Worm (Caenorhabditis elegans) whole organism, L4 larva: ENCODE measurements around the gene gur-5.

Source experiments
- F10B5.3 ChIP-seq: sonication (generic microtip); optimal IDR thresholded peaks from 2 replicates; lab custom pipeline; 2016; ENCODE audit warnings: mild to moderate bottlenecking, missing genetic modification characterization, missing compliant biosample characterization
- T20F7.1 ChIP-seq: fragments of 200-800 bp; sonication (Bioruptor generic); optimal IDR thresholded peaks from 2 replicates; lab custom pipeline; 2018; ENCODE audit warnings: mild to moderate bottlenecking, missing genetic modification characterization, missing compliant biosample characterization
- T26A8.4 ChIP-seq: fragments of 200-800 bp; sonication (Bioruptor generic); IDR thresholded peaks from 2 replicates; pipeline ENCODE4 v1.3.6; 2022; ENCODE audit warnings: missing genetic modification characterization, missing compliant biosample characterization
- Y105C5A.15 ChIP-seq: fragments of 200-800 bp; sonication (Bioruptor generic); IDR thresholded peaks from 2 replicates; pipeline ENCODE4 v1.3.6; 2022; ENCODE audit warnings: missing genetic modification characterization, missing compliant biosample characterization
- aha-1 ChIP-seq: fragments of 150-350 bp; peaks from one replicate; lab custom pipeline; 2014; ENCODE audit warnings: missing biosample characterization, missing genetic modification characterization
- aly-2 ChIP-seq: sonication (generic microtip); optimal IDR thresholded peaks from 2 replicates; lab custom pipeline; 2018; ENCODE audit warnings: missing biosample characterization, missing genetic modification characterization
- attf-4 ChIP-seq: sonication (generic microtip); optimal IDR thresholded peaks from 3 replicates; lab custom pipeline; 2017; ENCODE audit warnings: missing biosample characterization, missing genetic modification characterization
- ceh-28 ChIP-seq: fragments of 150-350 bp; optimal IDR thresholded peaks from 2 replicates; lab custom pipeline; 2014; ENCODE audit warnings: missing biosample characterization, missing genetic modification reagents, missing genetic modification characterization
- cey-2 ChIP-seq: sonication (generic microtip); optimal IDR thresholded peaks from 3 replicates; lab custom pipeline; 2017; ENCODE audit warnings: missing genetic modification characterization, mild to moderate bottlenecking, missing compliant biosample characterization, antibody characterized with exemption, borderline replicate concordance; ENCODE audit not compliant: insufficient read depth
- ctbp-1 ChIP-seq: fragments of 200-800 bp; sonication (Bioruptor generic); IDR thresholded peaks from 2 replicates; pipeline ENCODE4 v1.3.6; 2022; ENCODE audit warnings: missing genetic modification reagents, missing genetic modification characterization, missing compliant biosample characterization
- daf-12 ChIP-seq: fragments of 150-350 bp; optimal IDR thresholded peaks from 2 replicates; lab custom pipeline; 2014; ENCODE audit warnings: missing biosample characterization, missing genetic modification reagents, missing genetic modification characterization
- daf-16 ChIP-seq, 3 experiments: sonication (generic microtip); optimal IDR thresholded peaks; 2 replicates each; lab custom pipeline; 2016 to 2017; ENCODE audit warnings: missing genetic modification characterization in 3 of 3, missing genetic modification reagents in 3 of 3, mild to moderate bottlenecking in 2 of 3, missing compliant biosample characterization in 2 of 3, missing biosample characterization in 1 of 3, moderate library complexity in 1 of 3
- daf-8 ChIP-seq: fragments of 200-800 bp; sonication (Bioruptor generic); IDR thresholded peaks from 2 replicates; pipeline ENCODE4 v1.3.6; 2022; ENCODE audit warnings: missing genetic modification characterization, missing compliant biosample characterization
- dmd-6 ChIP-seq: fragments of 200-800 bp; sonication (Bioruptor generic); IDR thresholded peaks from 2 replicates; pipeline ENCODE4 v1.3.6; 2022; ENCODE audit warnings: missing genetic modification reagents, missing genetic modification characterization, missing compliant biosample characterization
- dmd-9 ChIP-seq: fragments of 200-800 bp; sonication (Bioruptor generic); IDR thresholded peaks from 2 replicates; pipeline ENCODE4 v1.3.6; 2022; ENCODE audit warnings: missing genetic modification reagents, missing genetic modification characterization, missing compliant biosample characterization
- dpl-1 ChIP-seq: fragments of 150-350 bp; optimal IDR thresholded peaks from 2 replicates; lab custom pipeline; 2014; ENCODE audit warnings: missing biosample characterization, missing genetic modification reagents, missing genetic modification characterization
- duxl-1 ChIP-seq: sonication (generic microtip); optimal IDR thresholded peaks from 2 replicates; lab custom pipeline; 2016; ENCODE audit warnings: mild to moderate bottlenecking, missing genetic modification characterization, moderate library complexity, missing compliant biosample characterization; ENCODE audit not compliant: poor library complexity
- egl-27 ChIP-seq: sonication (generic microtip); optimal IDR thresholded peaks from 3 replicates; lab custom pipeline; 2017; ENCODE audit warnings: missing biosample characterization, missing genetic modification reagents, missing genetic modification characterization
- egl-43 ChIP-seq: fragments of 200-800 bp; sonication (Bioruptor generic); IDR thresholded peaks from 2 replicates; pipeline ENCODE4 v1.3.6; 2022; ENCODE audit warnings: missing genetic modification reagents, missing genetic modification characterization, missing compliant biosample characterization
- hif-1 ChIP-seq, 2 experiments: sonication (generic microtip); optimal IDR thresholded peaks; 2 replicates each; lab custom pipeline; 2016 to 2017; ENCODE audit warnings: missing compliant biosample characterization in 2 of 2, missing genetic modification characterization in 2 of 2, missing genetic modification reagents in 2 of 2, missing genotype in 2 of 2, mild to moderate bottlenecking in 1 of 2
- hlh-30 ChIP-seq: sonication (generic microtip); optimal IDR thresholded peaks from 2 replicates; lab custom pipeline; 2017; ENCODE audit warnings: antibody characterized with exemption, mild to moderate bottlenecking, missing genetic modification characterization, missing compliant biosample characterization; ENCODE audit not compliant: insufficient read depth
- hmg-1.1 ChIP-seq: fragments of 200-800 bp; sonication (Bioruptor generic); IDR thresholded peaks from 2 replicates; pipeline ENCODE4 v1.3.6; 2022; ENCODE audit warnings: missing genetic modification reagents, missing genetic modification characterization, missing compliant biosample characterization
- lin-13 ChIP-seq: fragments of 150-350 bp; optimal IDR thresholded peaks from 2 replicates; lab custom pipeline; 2014; ENCODE audit warnings: missing biosample characterization, missing genetic modification reagents, missing genetic modification characterization
- lin-15B ChIP-seq: fragments of 150-350 bp; sonication (generic microtip); optimal IDR thresholded peaks from 3 replicates; lab custom pipeline; 2014; ENCODE audit warnings: missing biosample characterization, missing genetic modification characterization
- lin-29 ChIP-seq: fragments of 200-800 bp; sonication (Bioruptor generic); IDR thresholded peaks from 2 replicates; pipeline ENCODE4 v1.3.6; 2022; ENCODE audit warnings: missing genetic modification reagents, missing genetic modification characterization, missing compliant biosample characterization
- lsy-2 ChIP-seq, 2 experiments: fragments of 150-350 bp in 1 of 2; sonication (generic microtip) in 1 of 2; optimal IDR thresholded peaks; 2 replicates each; lab custom pipeline; 2014 to 2017; ENCODE audit warnings: missing biosample characterization in 2 of 2, missing genetic modification characterization in 2 of 2
- madf-5 ChIP-seq, 2 experiments: fragments of 200-800 bp; sonication (Bioruptor generic); IDR thresholded peaks; 2 replicates each; pipeline ENCODE4 v1.3.6; 2022; ENCODE audit warnings: missing compliant biosample characterization in 2 of 2, missing genetic modification characterization in 2 of 2
- mdl-1 ChIP-seq, 2 experiments: fragments of 150-350 bp in 1 of 2; sonication (generic microtip) in 1 of 2; optimal IDR thresholded peaks; 2 replicates each; lab custom pipeline; 2014 to 2017; ENCODE audit warnings: missing biosample characterization in 2 of 2, missing genetic modification characterization in 2 of 2
- mdt-29 ChIP-seq: fragments of 200-800 bp; sonication (Bioruptor generic); IDR thresholded peaks from 2 replicates; pipeline ENCODE4 v1.3.6; 2022; ENCODE audit warnings: missing genetic modification reagents, missing genetic modification characterization, missing compliant biosample characterization
- mxl-2 ChIP-seq: fragments of 200-800 bp; sonication (Bioruptor generic); conservative IDR thresholded peaks from 2 replicates; pipeline ENCODE4 v1.3.6; 2022; ENCODE audit warnings: missing genetic modification reagents, missing genetic modification characterization, missing compliant biosample characterization
- nhr-10 ChIP-seq: fragments of 150-350 bp; optimal IDR thresholded peaks from 2 replicates; lab custom pipeline; 2014; ENCODE audit warnings: missing biosample characterization, missing genetic modification characterization
- nhr-102 ChIP-seq: sonication (generic microtip); optimal IDR thresholded peaks from 2 replicates; lab custom pipeline; 2016; ENCODE audit warnings: mild to moderate bottlenecking, missing genetic modification characterization, moderate library complexity, missing compliant biosample characterization
- nhr-111 ChIP-seq: fragments of 200-800 bp; sonication (Bioruptor generic); optimal IDR thresholded peaks from 2 replicates; lab custom pipeline; 2018; ENCODE audit warnings: mild to moderate bottlenecking, missing genetic modification characterization, missing compliant biosample characterization
- nhr-237 ChIP-seq: sonication (generic microtip); optimal IDR thresholded peaks from 2 replicates; lab custom pipeline; 2017; ENCODE audit warnings: missing biosample characterization, missing genetic modification characterization
- nhr-25 ChIP-seq: sonication (generic microtip); optimal IDR thresholded peaks from 2 replicates; lab custom pipeline; 2017; ENCODE audit warnings: missing genetic modification characterization, mild to moderate bottlenecking, missing compliant biosample characterization, antibody characterized with exemption, moderate library complexity, borderline replicate concordance; ENCODE audit not compliant: insufficient read depth
- nhr-28 ChIP-seq: fragments of 150-350 bp; optimal IDR thresholded peaks from 2 replicates; lab custom pipeline; 2014; ENCODE audit warnings: missing biosample characterization, missing genetic modification characterization
- nhr-48 ChIP-seq: sonication (generic microtip); optimal IDR thresholded peaks from 2 replicates; lab custom pipeline; 2016; ENCODE audit warnings: mild to moderate bottlenecking, missing genetic modification characterization, missing compliant biosample characterization
- nhr-6 ChIP-seq: fragments of 150-350 bp; optimal IDR thresholded peaks from 2 replicates; lab custom pipeline; 2014; ENCODE audit warnings: missing biosample characterization, missing genetic modification characterization
- nhr-77 ChIP-seq: fragments of 150-350 bp; optimal IDR thresholded peaks from 2 replicates; lab custom pipeline; 2014; ENCODE audit warnings: missing biosample characterization, missing genetic modification characterization
- pha-4 ChIP-seq, 2 experiments: fragments of 150-350 bp in 1 of 2; fragments of 200-800 bp in 1 of 2; sonication (Bioruptor generic) in 1 of 2; IDR thresholded peaks in 1 of 2; optimal IDR thresholded peaks in 1 of 2; 2 replicates each; pipeline versions ENCODE4 v1.3.6 to Lab custom; 2014 to 2022; ENCODE audit warnings: missing genetic modification characterization in 2 of 2, missing genetic modification reagents in 2 of 2, missing biosample characterization in 1 of 2, missing compliant biosample characterization in 1 of 2
- pqm-1 ChIP-seq: sonication (generic microtip); optimal IDR thresholded peaks from 2 replicates; lab custom pipeline; 2017; ENCODE audit warnings: missing biosample characterization, missing genetic modification characterization
- rbr-2 ChIP-seq: sonication (generic microtip); optimal IDR thresholded peaks from 2 replicates; lab custom pipeline; 2016; ENCODE audit warnings: missing genotype, missing genetic modification characterization, missing compliant biosample characterization
- skn-1 ChIP-seq: fragments of 150-350 bp; optimal IDR thresholded peaks from 2 replicates; lab custom pipeline; 2014; ENCODE audit warnings: missing biosample characterization, missing genetic modification characterization
- unc-39 ChIP-seq: sonication (generic microtip); optimal IDR thresholded peaks from 2 replicates; lab custom pipeline; 2017; ENCODE audit warnings: missing biosample characterization, missing genetic modification characterization
- vab-7 ChIP-seq: fragments of 200-800 bp; sonication (Bioruptor generic); IDR thresholded peaks from 2 replicates; pipeline ENCODE4 v1.3.6; 2022; ENCODE audit warnings: missing genetic modification reagents, missing genetic modification characterization, missing compliant biosample characterization
- zfp-3 ChIP-seq: fragments of 200-800 bp; sonication (Bioruptor generic); conservative IDR thresholded peaks from 2 replicates; pipeline ENCODE4 v1.3.6; 2022; ENCODE audit warnings: missing genetic modification reagents, missing genetic modification characterization, missing compliant biosample characterization
- zip-11 ChIP-seq: fragments of 200-800 bp; sonication (Bioruptor generic); IDR thresholded peaks from 2 replicates; pipeline ENCODE4 v1.3.6; 2022; ENCODE audit warnings: missing genetic modification characterization, missing compliant biosample characterization
- zip-2 ChIP-seq: fragments of 150-350 bp; optimal IDR thresholded peaks from 2 replicates; lab custom pipeline; 2014; ENCODE audit warnings: missing biosample characterization, missing genetic modification characterization
- ztf-7 ChIP-seq: fragments of 150-350 bp; optimal IDR thresholded peaks from 2 replicates; lab custom pipeline; 2014; ENCODE audit warnings: missing biosample characterization, missing genetic modification characterization

Gene gur-5

ce11 chrII:5321718-5322286, 36.7 kb downstream of the gur-5 start (continued):
- TF ChIP-seq madf-5 (GFP tag; IDR thresholded peaks at IDR 0.05; lab: Robert Waterston, UW) (0 out of 4 replicates have a peak, but pooled peaks of 1 of the 2 experiments have one; percentile 5), hmg-1.1 (GFP tag; lab: Robert Waterston, UW) (peak; percentile 50; the same call in 1 of the 2 replicates), skn-1 (tag; lab: Kevin White, UChicago) (no peak), lsy-2 (tag; optimal IDR thresholded peaks at IDR 0.05; lab: Kevin White, UChicago) (peak; percentile 25 to 38), dmd-9 (GFP tag; lab: Robert Waterston, UW) (no peak), mdt-29 (GFP tag; lab: Robert Waterston, UW) (no peak), T20F7.1 (GFP tag; lab: Kevin White, UChicago) (no peak), lin-29 (no peak), duxl-1 (tag; lab: Kevin White, UChicago) (peak; percentile 42), daf-12 (tag; lab: Kevin White, UChicago) (no peak), T26A8.4 (GFP tag; lab: Robert Waterston, UW) (0 out of 2 replicates have a peak, but pooled peaks have one; percentile 60), aha-1 (peak; percentile 27), nhr-77 (tag; lab: Kevin White, UChicago) (peak; percentile 39), dpl-1 (no peak), daf-8 (GFP tag; lab: Robert Waterston, UW) (no peak), nhr-48 (peak; percentile 96), F10B5.3 (tag; lab: Kevin White, UChicago) (peak; percentile 55), mdl-1 (tag; optimal IDR thresholded peaks at IDR 0.05; lab: Kevin White, UChicago) (peak in 1 of 2 experiments; percentile 41), pqm-1 (tag; lab: Kevin White, UChicago) (peak; percentile 67), dmd-6 (peak; percentile 52), nhr-111 (GFP tag; lab: Kevin White, UChicago) (no peak), unc-39 (no peak), attf-4 (tag; lab: Kevin White, UChicago) (no peak), nhr-6 (tag; lab: Kevin White, UChicago) (peak; percentile 63), nhr-25 (tag; lab: Kevin White, UChicago) (peak; percentile 70), egl-27 (tag; lab: Kevin White, UChicago) (no peak), lin-13 (GFP tag; lab: Kevin White, UChicago) (peak; percentile 11), ztf-7 (tag; lab: Kevin White, UChicago) (no peak), cey-2 (tag; lab: Kevin White, UChicago) (no peak), aly-2 (tag; lab: Kevin White, UChicago) (no peak), rbr-2 (tag; lab: Kevin White, UChicago) (peak; percentile 42), egl-43 (GFP tag; lab: Robert Waterston, UW) (no peak; the same call in 1 of the 2 replicates), zfp-3 (GFP tag; lab: Robert Waterston, UW) (no peak), vab-7 (GFP tag; lab: Robert Waterston, UW) (no peak), zip-11 (no peak), daf-16 (GFP tag; optimal IDR thresholded peaks at IDR 0.05; lab: Kevin White, UChicago) (no peak), daf-16 (tag; optimal IDR thresholded peaks at IDR 0.05; lab: Kevin White, UChicago) (peak; percentile 54), pha-4 (GFP tag; IDR thresholded peaks at IDR 0.05; lab: Robert Waterston, UW) (peak; percentile 91; the same call in 1 of the 2 replicates), pha-4 (tag; optimal IDR thresholded peaks at IDR 0.05; lab: Kevin White, UChicago) (peak; percentile 43), nhr-10 (tag; lab: Kevin White, UChicago) (no peak), zip-2 (tag; lab: Kevin White, UChicago) (peak; percentile 12), nhr-28 (tag; lab: Kevin White, UChicago) (peak; percentile 66), Y105C5A.15 (GFP tag; lab: Robert Waterston, UW) (no peak), nhr-237 (tag; lab: Kevin White, UChicago) (no peak), nhr-102 (tag; lab: Kevin White, UChicago) (peak; percentile 82), hlh-30 (tag; lab: Kevin White, UChicago) (peak; percentile 65), lin-15B (tag; lab: Kevin White, UChicago) (no peak), ctbp-1 (no peak), mxl-2 (GFP tag; lab: Robert Waterston, UW) (no peak), hif-1 (tag; optimal IDR thresholded peaks at IDR 0.05; lab: Kevin White, UChicago) (peak in 1 of 2 experiments; percentile 46), ceh-28 (no peak)
